Worm (Caenorhabditis elegans) whole organism, early embryonic: ENCODE results near the gene math-40.
"Not testable (repeated sequence)": the region's sequence is repeated elsewhere in the genome, so short reads cannot be mapped to it uniquely, and the experiment has no call there.

Experiments
- B0310.2 ChIP-seq: sonication (generic microtip); optimal IDR thresholded peaks from 2 replicates; lab custom pipeline; 2016; ENCODE audit warnings: mild to moderate bottlenecking, missing genetic modification characterization, missing compliant biosample characterization
- F13C5.2 ChIP-seq: sonication (generic microtip); optimal IDR thresholded peaks from 2 replicates; lab custom pipeline; 2017; ENCODE audit warnings: mild to moderate bottlenecking, missing genetic modification characterization, inconsistent platforms, missing compliant biosample characterization
- aly-1 ChIP-seq: sonication (generic microtip); optimal IDR thresholded peaks from 2 replicates; lab custom pipeline; 2016; ENCODE audit warnings: missing genetic modification characterization, missing compliant biosample characterization
- ama-1 ChIP-seq: fragments of 150-350 bp; optimal IDR thresholded peaks from 2 replicates; lab custom pipeline; 2014
- ceh-13 ChIP-seq: fragments of 200-800 bp; sonication (Bioruptor generic); optimal IDR thresholded peaks from 2 replicates; lab custom pipeline; 2018; ENCODE audit warnings: mild to moderate bottlenecking, missing genetic modification characterization, missing compliant biosample characterization
- ceh-36 ChIP-seq: sonication (generic microtip); optimal IDR thresholded peaks from 2 replicates; lab custom pipeline; 2016; ENCODE audit warnings: missing genetic modification characterization, inconsistent platforms, missing compliant biosample characterization
- ets-7 ChIP-seq: sonication (generic microtip); optimal IDR thresholded peaks from 2 replicates; lab custom pipeline; 2016; ENCODE audit warnings: missing genotype, missing genetic modification characterization, missing compliant biosample characterization
- flt-1 ChIP-seq: fragments of 200-800 bp; sonication (Bioruptor generic); IDR thresholded peaks from 2 replicates; pipeline ENCODE4 v1.3.6; 2022; ENCODE audit warnings: missing genetic modification characterization, missing compliant biosample characterization
- hmbx-1 ChIP-seq: sonication (generic microtip); optimal IDR thresholded peaks from 2 replicates; lab custom pipeline; 2016; ENCODE audit warnings: mild to moderate bottlenecking, missing genetic modification characterization, missing compliant biosample characterization
- hmg-4 ChIP-seq: fragments of 200-800 bp; sonication (Bioruptor generic); optimal IDR thresholded peaks from 2 replicates; lab custom pipeline; 2018; ENCODE audit warnings: mild to moderate bottlenecking, missing genetic modification characterization, missing compliant biosample characterization
- hnd-1 ChIP-seq: sonication (generic microtip); optimal IDR thresholded peaks from 2 replicates; lab custom pipeline; 2016; ENCODE audit warnings: missing genetic modification characterization, missing compliant biosample characterization
- pes-1 ChIP-seq: fragments of 200-800 bp; sonication (Bioruptor generic); IDR thresholded peaks from 2 replicates; pipeline ENCODE4 v1.3.6; 2022; ENCODE audit warnings: missing genetic modification reagents, missing genetic modification characterization, missing compliant biosample characterization
- scrt-1 ChIP-seq: fragments of 200-800 bp; sonication (Bioruptor generic); IDR thresholded peaks from 2 replicates; pipeline ENCODE4 v1.3.6; 2022; ENCODE audit warnings: missing genetic modification characterization, missing compliant biosample characterization
- sea-1 ChIP-seq: fragments of 200-800 bp; sonication (Bioruptor generic); conservative IDR thresholded peaks from 2 replicates; pipeline ENCODE4 v1.3.6; 2022; ENCODE audit warnings: missing genetic modification characterization, missing compliant biosample characterization
- tbx-11 ChIP-seq: fragments of 200-800 bp; sonication (Bioruptor generic); IDR thresholded peaks from 2 replicates; pipeline ENCODE4 v1.3.6; 2022; ENCODE audit warnings: missing genetic modification characterization, missing compliant biosample characterization
- tbx-37 ChIP-seq: fragments of 200-800 bp; sonication (Bioruptor generic); conservative IDR thresholded peaks from 2 replicates; pipeline ENCODE4 v1.3.6; 2022; ENCODE audit warnings: missing genetic modification reagents, missing genetic modification characterization, missing compliant biosample characterization
- tra-4 ChIP-seq: sonication (generic microtip); optimal IDR thresholded peaks from 2 replicates; lab custom pipeline; 2017; ENCODE audit warnings: missing genetic modification characterization, missing compliant biosample characterization

Gene math-40

ce11 chrII:1854094-1854493 is 23.7 kb downstream of the math-40 start, which contains the start of gene fbxb-95:
Gene fbxb-95 (plus strand): TSS chrII:1854394.
- not testable (repeated sequence) for TF ChIP-seq F13C5.2 (tag; lab: Kevin White, UChicago); ceh-13 (GFP tag; lab: Kevin White, UChicago); B0310.2 (tag; lab: Kevin White, UChicago)

- TF ChIP-seq hnd-1 (tag; lab: Kevin White, UChicago); hmbx-1; hmg-4 (GFP tag; lab: Kevin White, UChicago): not testable (repeated sequence)
Observed at ce11 chrII:1861285-1861793, 30.9 kb downstream of the math-40 start, which contains the start of gene C16C4.18. Gene C16C4.18 (minus strand): TSS chrII:1861335.

ce11 chrII:1862334-1862733 is 31.9 kb downstream of the math-40 start, which contains the start of gene fbxb-98:
Gene fbxb-98 (plus strand): TSS chrII:1862634.
- TF ChIP-seq ceh-36, tra-4, hnd-1 (tag; lab: Kevin White, UChicago): not testable (repeated sequence)

ce11 chrII:1864278-1864677 is 33.8 kb downstream of the math-40 start, which contains the start of gene C16C4.17:
Gene C16C4.17 (plus strand): TSS chrII:1864578.
- TF ChIP-seq hmbx-1 (no peak), sea-1 (GFP tag; lab: Robert Waterston, UW) (no peak), aly-1 (no peak), pes-1 (GFP tag; lab: Robert Waterston, UW) (no peak), scrt-1 (GFP tag; lab: Robert Waterston, UW) (no peak), ceh-36 (tag; lab: Kevin White, UChicago) (no peak)

ce11 chrII:1865683-1866431 is 35.4 kb downstream of the math-40 start, which contains the start of gene math-15:
Gene math-15 (plus strand): TSS chrII:1866381.
- TF ChIP-seq hmbx-1 (no peak), pes-1 (GFP tag; lab: Robert Waterston, UW) (no peak), flt-1 (GFP tag; lab: Robert Waterston, UW) (no peak), tbx-37 (GFP tag; lab: Robert Waterston, UW) (no peak), ets-7 (no peak), F13C5.2 (tag; lab: Kevin White, UChicago) (no peak), hmg-4 (GFP tag; lab: Kevin White, UChicago) (no peak), ceh-36 (tag; lab: Kevin White, UChicago) (no peak), aly-1 (no peak), sea-1 (GFP tag; lab: Robert Waterston, UW) (no peak)

ce11 chrII:1869120-1869519 is 38.7 kb downstream of the math-40 start, which contains the start of gene math-14:
Gene math-14 (plus strand): TSS chrII:1869420.
- TF ChIP-seq pes-1 (GFP tag; lab: Robert Waterston, UW) (no peak), tra-4 (tag; lab: Kevin White, UChicago) (no peak), hmg-4 (GFP tag; lab: Kevin White, UChicago) (no peak), sea-1 (GFP tag; lab: Robert Waterston, UW) (no peak), tbx-11 (GFP tag; lab: Robert Waterston, UW) (no peak), hmbx-1 (no peak), scrt-1 (GFP tag; lab: Robert Waterston, UW) (no peak), ceh-36 (tag; lab: Kevin White, UChicago) (no peak), hnd-1 (tag; lab: Kevin White, UChicago) (no peak), ets-7 (no peak), flt-1 (GFP tag; lab: Robert Waterston, UW) (no peak), F13C5.2 (tag; lab: Kevin White, UChicago) (no peak), ceh-13 (GFP tag; lab: Kevin White, UChicago) (no peak), B0310.2 (tag; lab: Kevin White, UChicago) (no peak), ama-1 (lab: Kevin White, UChicago) (no peak)

- TF ChIP-seq B0310.2 (tag; lab: Kevin White, UChicago) (no peak), pes-1 (GFP tag; lab: Robert Waterston, UW) (no peak), scrt-1 (GFP tag; lab: Robert Waterston, UW) (no peak)
Observed at ce11 chrII:1870875-1871592, 40.6 kb downstream of the math-40 start, which contains the start of gene math-10. Gene math-10 (plus strand): TSS chrII:1871542.

ce11 chrII:1875658-1876057 is 45.2 kb downstream of the math-40 start, which contains the start of gene math-13:
Gene math-13 (plus strand): TSS chrII:1875958.
- TF ChIP-seq ets-7 (no peak), tra-4 (tag; lab: Kevin White, UChicago) (no peak), sea-1 (GFP tag; lab: Robert Waterston, UW) (no peak), aly-1 (no peak)
